Fruit fly (Drosophila melanogaster): ENCODE measurements around the gene Xrp1.

dm6 chr3R:18913856-18914593, 743 bp upstream of the Xrp1 start:
- no peak for TF ChIP-seq Myb (GFP tag; optimal IDR thresholded peaks at IDR 0.05)
- TF ChIP-seq CG12769 (tag; optimal IDR thresholded peaks at IDR 0.05) = no peak
- TF ChIP-seq Hr39 (optimal IDR thresholded peaks at IDR 0.05) = no peak
- TF ChIP-seq CG11085 (GFP tag; IDR thresholded peaks at IDR 0.05) = no peak
- no peak for TF ChIP-seq CG16779 (GFP tag; IDR thresholded peaks at IDR 0.05)
- no peak for TF ChIP-seq CG8089 (GFP tag; optimal IDR thresholded peaks at IDR 0.05)
- TF ChIP-seq nerfin-1 (tag; optimal IDR thresholded peaks at IDR 0.05) = no peak

Measured in whole organism, embryonic.